Fruit fly (Drosophila melanogaster): ENCODE data around the gene cv.

cv gene

DNA sequence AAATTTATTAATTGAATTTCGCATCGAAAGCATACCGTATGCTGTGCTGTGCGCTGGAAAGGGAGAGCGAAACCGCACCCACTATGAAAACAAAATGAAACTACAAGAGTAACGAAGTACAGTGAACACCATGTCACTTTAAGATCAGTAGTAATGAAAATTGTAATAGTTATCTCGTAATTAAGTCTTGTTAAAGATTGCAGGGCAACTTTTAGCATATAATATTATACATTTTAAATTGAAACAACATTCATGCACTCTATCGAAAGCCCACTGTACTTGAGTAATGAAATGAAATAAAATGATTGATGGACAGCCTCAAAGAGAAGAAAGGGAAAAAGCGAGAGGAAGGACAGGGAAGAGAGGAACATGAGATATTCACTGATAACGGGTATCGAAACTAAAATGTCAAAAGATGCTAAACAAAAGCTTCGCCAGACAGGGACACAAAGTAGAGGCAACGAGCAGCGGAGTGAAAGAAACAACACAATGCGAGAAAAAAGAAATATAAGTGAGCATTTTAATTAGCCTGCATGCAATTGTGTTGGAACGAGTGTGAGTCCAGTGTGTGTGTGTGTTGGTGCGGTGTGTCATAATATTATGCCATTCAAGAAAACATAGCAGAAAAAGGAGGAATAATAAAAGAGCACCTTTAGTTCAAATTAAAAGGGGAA is 45.6 kb downstream of the cv start (continued):
- TF ChIP-seq CG3163 (GFP tag; optimal IDR thresholded peaks at IDR 0.05) (no peak), Hr78 (GFP tag; optimal IDR thresholded peaks at IDR 0.05) (peak in 1 of 2 experiments; percentile 33), CG1602 (GFP tag; optimal IDR thresholded peaks at IDR 0.05) (peak; percentile 59), wdn (GFP tag; IDR thresholded peaks at IDR 0.05) (peak; percentile 71), Dref (GFP tag; IDR thresholded peaks at IDR 0.05) (no peak), amos (GFP tag; IDR thresholded peaks at IDR 0.05; ENCODE audit: partially characterized antibody) (no peak), CG14965 (GFP tag; optimal IDR thresholded peaks at IDR 0.05; ENCODE audit: borderline replicate concordance) (no peak), z (GFP tag; IDR thresholded peaks at IDR 0.05) (no peak), CG4424 (GFP tag; optimal IDR thresholded peaks at IDR 0.05) (peak; percentile 61), CG7357 (GFP tag; IDR thresholded peaks at IDR 0.05) (peak; percentile 61; the same call in 1 of the 3 replicates), CG6854 (GFP tag; optimal IDR thresholded peaks at IDR 0.05) (peak; percentile 2), CG1792 (GFP tag; optimal IDR thresholded peaks at IDR 0.05) (no peak), Fer3 (tag; optimal IDR thresholded peaks at IDR 0.05) (peak; percentile 74), Myb (GFP tag; optimal IDR thresholded peaks at IDR 0.05) (peak; percentile 18), slp2 (GFP tag; optimal IDR thresholded peaks at IDR 0.05) (peak; percentile 21), CG8478 (optimal IDR thresholded peaks at IDR 0.05) (no peak), CG14710 (tag; optimal IDR thresholded peaks at IDR 0.05) (peak; percentile 22), CHES-1-like (GFP tag; optimal IDR thresholded peaks at IDR 0.05) (peak; percentile 37), Camta (GFP tag; optimal IDR thresholded peaks at IDR 0.05) (peak; percentile 38), CG10462 (GFP tag; optimal IDR thresholded peaks at IDR 0.05) (peak; percentile 24), CG9437 (GFP tag; optimal IDR thresholded peaks at IDR 0.05) (peak; percentile 46), eyg (GFP tag; optimal IDR thresholded peaks at IDR 0.05) (no peak), CG1603 (tag; optimal IDR thresholded peaks at IDR 0.05) (peak; percentile 86), ranshi (GFP tag; IDR thresholded peaks at IDR 0.05) (peak; percentile 73), Usf (GFP tag; optimal IDR thresholded peaks at IDR 0.05) (peak; percentile 63), CG2116 (GFP tag; optimal IDR thresholded peaks at IDR 0.05) (peak; percentile 16), HLHmδ (GFP tag; optimal IDR thresholded peaks at IDR 0.05) (no peak), CG6272 (GFP tag; IDR thresholded peaks at IDR 0.05) (peak; percentile 60), peb (GFP tag; IDR thresholded peaks at IDR 0.05) (peak; percentile 51), Jarid2 (GFP tag; optimal IDR thresholded peaks at IDR 0.05) (no peak), Doc2 (GFP tag; IDR thresholded peaks at IDR 0.05) (no peak), Tbp (GFP tag; optimal IDR thresholded peaks at IDR 0.05) (no peak), CG1647 (GFP tag; optimal IDR thresholded peaks at IDR 0.05) (peak; percentile 29), fu2 (GFP tag; optimal IDR thresholded peaks at IDR 0.05) (peak; percentile 26), sd (tag; optimal IDR thresholded peaks at IDR 0.05) (peak; percentile 41), Atf3 (GFP tag; optimal IDR thresholded peaks at IDR 0.05) (peak; percentile 31), inv (GFP tag; IDR thresholded peaks at IDR 0.05; ENCODE audit: partially characterized antibody) (no peak), H2.0 (GFP tag; IDR thresholded peaks at IDR 0.05) (peak; percentile 78), Ravus (GFP tag; IDR thresholded peaks at IDR 0.05) (peak; percentile 30), CG12659 (GFP tag; optimal IDR thresholded peaks at IDR 0.05) (peak; percentile 62), ken (GFP tag; IDR thresholded peaks at IDR 0.05) (peak; percentile 76; the same call in 2 of the 3 replicates), tup (GFP tag; optimal IDR thresholded peaks at IDR 0.05) (peak; percentile 21), E2f2 (GFP tag; IDR thresholded peaks at IDR 0.05) (peak; percentile 51; the same call in 1 of the 2 replicates), CG9727 (GFP tag; optimal IDR thresholded peaks at IDR 0.05) (peak; percentile 66), CG13287 (GFP tag; IDR thresholded peaks at IDR 0.05; ENCODE audit: partially characterized antibody) (no peak), crc (GFP tag; optimal IDR thresholded peaks at IDR 0.05) (peak; percentile 24), CG10979 (tag; optimal IDR thresholded peaks at IDR 0.05) (peak; percentile 56), tin (GFP tag; optimal IDR thresholded peaks at IDR 0.05) (peak; percentile 61), CG14860 (GFP tag; IDR thresholded peaks at IDR 0.05; ENCODE audit: partially characterized antibody) (no peak), CG11093 (GFP tag; IDR thresholded peaks at IDR 0.05) (peak; percentile 41; the same call in 1 of the 3 replicates)
